Worm (Caenorhabditis elegans): ENCODE results near the gene ZK512.1.

The ZK512.1 gene

ce11 chrIII:9161553-9161952 is 46.8 kb downstream of the ZK512.1 start, which contains the start of gene ptr-9:
TSS of gene ptr-9 (minus strand) at chrIII:9161653.
- TF ChIP-seq xnd-1 (tag; optimal IDR thresholded peaks at IDR 0.05) (no peak), dox-1 (GFP tag; IDR thresholded peaks at IDR 0.05) (no peak), chd-7 (tag; optimal IDR thresholded peaks at IDR 0.05) (no peak), F33H1.4 (GFP tag; IDR thresholded peaks at IDR 0.05) (no peak), Y53F4B.3 (GFP tag; IDR thresholded peaks at IDR 0.05) (no peak), F57A8.1 (GFP tag; optimal IDR thresholded peaks at IDR 0.05) (no peak), pha-4 (tag; optimal IDR thresholded peaks at IDR 0.05) (no peak), tbp1 (GFP tag; optimal IDR thresholded peaks at IDR 0.05) (no peak), madf-8 (GFP tag; conservative IDR thresholded peaks at IDR 0.05) (no peak), F39B2.1 (GFP tag; IDR thresholded peaks at IDR 0.05) (no peak), K12H6.12 (tag; optimal IDR thresholded peaks at IDR 0.05) (no peak), die-1 (tag; optimal IDR thresholded peaks at IDR 0.05) (no peak), fkh-3 (tag; optimal IDR thresholded peaks at IDR 0.05) (no peak), cebp-1 (GFP tag; IDR thresholded peaks at IDR 0.05) (no peak), cebp-1 (tag; optimal IDR thresholded peaks at IDR 0.05) (no peak), snpc-1.1 (tag; optimal IDR thresholded peaks at IDR 0.05; ENCODE audit: insufficient read depth) (no peak)

DNA sequence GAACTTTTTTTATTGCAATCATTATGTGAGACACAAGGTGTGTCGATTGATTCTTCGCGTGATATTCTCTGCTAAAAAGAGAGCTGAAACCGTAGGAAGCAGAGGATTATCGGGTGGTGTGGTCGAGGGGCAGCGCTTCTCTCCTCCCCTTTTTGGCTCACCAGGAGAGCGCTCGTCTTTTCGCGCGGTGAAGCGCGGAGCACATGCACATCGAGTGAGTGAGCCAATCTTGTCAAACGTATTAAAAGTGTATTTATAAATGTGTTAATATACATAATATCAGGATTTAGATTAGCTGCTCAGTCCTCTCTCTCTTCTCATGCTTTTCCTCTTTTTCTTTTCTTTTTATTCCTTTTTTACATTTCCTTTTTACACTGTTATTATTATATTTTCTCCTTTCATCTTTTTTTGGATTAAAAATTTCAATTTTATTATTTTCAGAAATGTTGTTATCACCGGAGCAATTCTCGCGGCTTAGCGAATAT is 47.9 kb downstream of the ZK512.1 start, which contains the start of gene dgk-3:
TSS of gene dgk-3 (plus strand) at position 435 of the 485 bp plus-strand sequence.
- TF ChIP-seq lag-1 (GFP tag; IDR thresholded peaks at IDR 0.05) = no peak
- TF ChIP-seq sptf-2 (GFP tag; optimal IDR thresholded peaks at IDR 0.05) = no peak
- no peak for TF ChIP-seq athp-1 (tag; optimal IDR thresholded peaks at IDR 0.05)
- no peak for TF ChIP-seq xnd-1 (tag; optimal IDR thresholded peaks at IDR 0.05)
- no peak for TF ChIP-seq lin-35 (GFP tag; optimal IDR thresholded peaks at IDR 0.05)
- TF ChIP-seq F57C9.4 (tag; optimal IDR thresholded peaks at IDR 0.05) = no peak
- no peak for TF ChIP-seq snpc-4 (GFP tag; optimal IDR thresholded peaks at IDR 0.05)
- no peak for TF ChIP-seq snpc-4 (tag; optimal IDR thresholded peaks at IDR 0.05)
- TF ChIP-seq aptf-2 (GFP tag; conservative IDR thresholded peaks at IDR 0.05) = no peak
- no peak for TF ChIP-seq mes-4 (tag; optimal IDR thresholded peaks at IDR 0.05)
- no peak for TF ChIP-seq ccch-3 (GFP tag; optimal IDR thresholded peaks at IDR 0.05)
- TF ChIP-seq Y95B8A.8 (GFP tag; IDR thresholded peaks at IDR 0.05) = no peak
- TF ChIP-seq Y56A3A.18 (GFP tag; IDR thresholded peaks at IDR 0.05) = no peak
- TF ChIP-seq nhr-27 (tag; optimal IDR thresholded peaks at IDR 0.05) = no peak
- TF ChIP-seq attf-3 (GFP tag; conservative IDR thresholded peaks at IDR 0.05) = no peak
- no peak for TF ChIP-seq ceh-79 (tag; optimal IDR thresholded peaks at IDR 0.05)
